Worm (Caenorhabditis elegans) whole organism, young adult: ENCODE measurements around the gene ZC13.1.

ENCODE experiments used
- K11D2.4 ChIP-seq: fragments of 200-800 bp; sonication (Bioruptor generic); IDR thresholded peaks from 2 replicates; pipeline ENCODE4 v1.3.6; 2022; ENCODE audit warnings: missing genetic modification reagents, missing genetic modification characterization, missing compliant biosample characterization
- aptf-3 ChIP-seq: fragments of 200-800 bp; sonication (Bioruptor generic); IDR thresholded peaks from 2 replicates; pipeline ENCODE4 v1.3.6; 2022; ENCODE audit warnings: missing genetic modification characterization, missing compliant biosample characterization
- fkh-3 ChIP-seq: sonication (generic microtip); optimal IDR thresholded peaks from 2 replicates; lab custom pipeline; 2016; ENCODE audit warnings: mild to moderate bottlenecking, missing genetic modification characterization, missing compliant biosample characterization
- madf-6 ChIP-seq: fragments of 200-800 bp; sonication (Bioruptor generic); IDR thresholded peaks from 2 replicates; pipeline ENCODE4 v1.3.6; 2022; ENCODE audit warnings: missing genetic modification reagents, missing genetic modification characterization, missing compliant biosample characterization
- nhr-179 ChIP-seq: sonication (generic microtip); optimal IDR thresholded peaks from 2 replicates; lab custom pipeline; 2016; ENCODE audit warnings: mild to moderate bottlenecking, missing genetic modification characterization, missing compliant biosample characterization
- nhr-27 ChIP-seq: fragments of 200-800 bp; sonication (Bioruptor generic); optimal IDR thresholded peaks from 2 replicates; lab custom pipeline; 2018; ENCODE audit warnings: mild to moderate bottlenecking, missing genetic modification characterization, moderate library complexity, missing compliant biosample characterization
- snpc-1.3 ChIP-seq: sonication (generic microtip); optimal IDR thresholded peaks from 2 replicates; lab custom pipeline; 2017; ENCODE audit warnings: missing genetic modification characterization, mild to moderate bottlenecking, missing compliant biosample characterization, antibody characterized with exemption, moderate library complexity, missing genotype, missing genetic modification reagents; ENCODE audit not compliant: insufficient read depth
- ztf-26 ChIP-seq: sonication (generic microtip); optimal IDR thresholded peaks from 2 replicates; lab custom pipeline; 2017; ENCODE audit warnings: missing genetic modification characterization, missing compliant biosample characterization

DNA sequence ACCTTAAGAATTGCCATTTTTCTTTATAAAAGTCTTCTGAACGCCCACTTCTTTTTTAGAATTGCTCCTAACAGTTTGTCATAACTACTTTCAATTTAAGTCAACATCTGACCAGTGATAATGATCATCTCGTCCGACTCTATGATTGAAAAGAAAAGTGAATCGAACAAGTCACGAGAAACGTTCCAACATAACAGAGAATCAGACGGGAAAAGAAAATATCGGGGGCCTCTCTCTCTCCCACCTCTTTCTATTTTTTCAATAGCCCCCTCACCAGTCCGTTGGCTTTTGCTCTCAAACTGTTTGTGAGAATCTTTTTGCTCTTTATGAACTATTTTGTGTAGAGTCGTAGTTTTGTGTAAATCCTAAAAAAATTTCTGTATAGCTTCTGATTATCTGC, 50.6 kb downstream of the ZC13.1 start:
- TF ChIP-seq fkh-3 (tag; lab: Kevin White, UChicago) (no peak), K11D2.4 (no peak), nhr-27 (tag; lab: Kevin White, UChicago) (no peak), nhr-179 (tag; lab: Kevin White, UChicago) (no peak), aptf-3 (no peak), madf-6 (GFP tag; lab: Robert Waterston, UW) (no peak), snpc-1.3 (tag; lab: Kevin White, UChicago) (no peak), ztf-26 (tag; lab: Kevin White, UChicago) (no peak)
